Worm (Caenorhabditis elegans) whole organism, mixed stage, embryonic: ENCODE data around the gene dyn-1.

ENCODE experiments used
- blmp-1 ChIP-seq: fragments of 150-350 bp; optimal IDR thresholded peaks from 2 replicates; lab custom pipeline; 2014; ENCODE audit warnings: missing biosample characterization, missing genetic modification characterization
- ceh-83 ChIP-seq: fragments of 200-800 bp; sonication (Bioruptor generic); optimal IDR thresholded peaks from 2 replicates; lab custom pipeline; 2018; ENCODE audit warnings: mild to moderate bottlenecking, missing genetic modification characterization, missing compliant biosample characterization
- ces-1 ChIP-seq: fragments of 150-350 bp; optimal IDR thresholded peaks from 2 replicates; lab custom pipeline; 2014; ENCODE audit warnings: missing biosample characterization, missing genetic modification reagents, missing genetic modification characterization
- cnd-1 ChIP-seq: fragments of 200-800 bp; sonication (Bioruptor generic); optimal IDR thresholded peaks from 2 replicates; lab custom pipeline; 2018; ENCODE audit warnings: mild to moderate bottlenecking, missing genetic modification characterization, missing compliant biosample characterization
- hlh-1 ChIP-seq: fragments of 150-350 bp; optimal IDR thresholded peaks from 2 replicates; lab custom pipeline; 2014; ENCODE audit warnings: missing biosample characterization, missing genetic modification reagents, missing genetic modification characterization
- nhr-12 ChIP-seq: fragments of 150-350 bp; optimal IDR thresholded peaks from 2 replicates; lab custom pipeline; 2014; ENCODE audit warnings: missing biosample characterization, missing genetic modification characterization
- nhr-237 ChIP-seq: fragments of 150-350 bp; optimal IDR thresholded peaks from 2 replicates; lab custom pipeline; 2014; ENCODE audit warnings: missing biosample characterization, missing genetic modification characterization
- pha-4 ChIP-seq: fragments of 150-350 bp; optimal IDR thresholded peaks from 2 replicates; lab custom pipeline; 2018; ENCODE audit warnings: missing biosample characterization, missing genetic modification reagents, missing genetic modification characterization
- snpc-4 ChIP-seq: fragments of 150-350 bp; optimal IDR thresholded peaks from 2 replicates; lab custom pipeline; 2014; ENCODE audit warnings: missing biosample characterization, missing genetic modification characterization
- unc-62 ChIP-seq: fragments of 150-350 bp; optimal IDR thresholded peaks from 2 replicates; lab custom pipeline; 2014; ENCODE audit warnings: missing biosample characterization, missing genetic modification reagents, missing genetic modification characterization
- zip-8 ChIP-seq: fragments of 150-350 bp; optimal IDR thresholded peaks from 2 replicates; lab custom pipeline; 2014; ENCODE audit warnings: missing biosample characterization, missing genetic modification characterization
- ztf-11 ChIP-seq: fragments of 150-350 bp; optimal IDR thresholded peaks from 2 replicates; lab custom pipeline; 2014; ENCODE audit warnings: missing biosample characterization, missing genetic modification characterization

DNA sequence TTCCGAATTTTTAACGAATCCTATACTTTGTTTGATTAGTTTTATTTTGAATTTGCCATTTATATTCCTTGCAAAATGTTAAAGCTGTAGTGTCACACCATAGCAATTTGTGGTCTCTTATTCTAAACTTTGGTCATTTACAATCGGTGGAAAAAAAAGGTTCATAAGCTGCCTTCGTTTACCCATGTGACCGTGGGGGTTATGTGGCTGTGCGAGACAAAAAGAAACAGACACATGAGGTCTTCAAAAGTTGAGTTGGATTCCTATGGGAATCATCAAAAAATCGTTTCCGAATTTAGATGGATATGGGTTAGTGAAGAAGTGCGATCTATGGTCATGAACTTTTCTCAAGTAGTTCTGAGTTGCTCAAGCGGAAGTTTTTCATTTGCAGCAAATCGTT is 4.4 kb upstream of the dyn-1 start:
- TF ChIP-seq nhr-237 (tag; lab: Kevin White, UChicago) (no peak), ceh-83 (GFP tag; lab: Kevin White, UChicago) (no peak), ces-1 (no peak), unc-62 (no peak), cnd-1 (tag; lab: Kevin White, UChicago) (no peak), zip-8 (no peak), blmp-1 (tag; lab: Kevin White, UChicago) (no peak), ztf-11 (no peak), snpc-4 (tag; lab: Kevin White, UChicago) (no peak), hlh-1 (tag; lab: Kevin White, UChicago) (no peak), pha-4 (tag; lab: Kevin White, UChicago) (no peak), nhr-12 (tag; lab: Kevin White, UChicago) (no peak)
